Worm (Caenorhabditis elegans): ENCODE data around the gene lep-2.
A peak's percentile ranks its signal among the peaks of the same experiment; 100 is the strongest.

The lep-2 gene

ce11 chrIV:1000441-1000840, 8.4 kb downstream of the lep-2 start:
- no peak for TF ChIP-seq ceh-16 (tag; optimal IDR thresholded peaks at IDR 0.05)
- TF ChIP-seq dmd-4 (tag; optimal IDR thresholded peaks at IDR 0.05), result no peak
- no peak for TF ChIP-seq skn-1 (tag; optimal IDR thresholded peaks at IDR 0.05)
- TF ChIP-seq zag-1 (tag; optimal IDR thresholded peaks at IDR 0.05), result no peak
- TF ChIP-seq unc-62 (GFP tag; optimal IDR thresholded peaks at IDR 0.05), result no peak
- no peak for TF ChIP-seq Y55F3AM.14 (GFP tag; optimal IDR thresholded peaks at IDR 0.05)
- no peak for TF ChIP-seq nhr-25 (tag; optimal IDR thresholded peaks at IDR 0.05)
- TF ChIP-seq ztf-4 (tag; optimal IDR thresholded peaks at IDR 0.05), result no peak

ce11 chrIV:1005761-1006160, 13.7 kb downstream of the lep-2 start, which contains the start of gene immp-2:
Gene immp-2, minus strand, starts transcription at chrIV:1005861.
- TF ChIP-seq unc-39 (tag; optimal IDR thresholded peaks at IDR 0.05) (no peak), lin-11 (tag; optimal IDR thresholded peaks at IDR 0.05) (no peak), C34F6.9 (tag; optimal IDR thresholded peaks at IDR 0.05) (no peak), ceh-16 (tag; optimal IDR thresholded peaks at IDR 0.05) (no peak), mdl-1 (tag; optimal IDR thresholded peaks at IDR 0.05) (no peak), sma-9 (GFP tag; optimal IDR thresholded peaks at IDR 0.05) (no peak), sma-9 (tag; optimal IDR thresholded peaks at IDR 0.05) (no peak), nhr-11 (tag; optimal IDR thresholded peaks at IDR 0.05) (no peak), nhr-6 (tag; optimal IDR thresholded peaks at IDR 0.05) (no peak), nhr-10 (tag; optimal IDR thresholded peaks at IDR 0.05) (no peak), aly-2 (tag; optimal IDR thresholded peaks at IDR 0.05) (no peak), fos-1 (tag; optimal IDR thresholded peaks at IDR 0.05) (no peak), sma-3 (GFP tag; optimal IDR thresholded peaks at IDR 0.05) (no peak), unc-62 (GFP tag; optimal IDR thresholded peaks at IDR 0.05) (no peak), mab-5 (tag; optimal IDR thresholded peaks at IDR 0.05) (no peak), lin-39 (tag; optimal IDR thresholded peaks at IDR 0.05) (no peak), dmd-4 (tag; optimal IDR thresholded peaks at IDR 0.05) (no peak), nhr-23 (tag; optimal IDR thresholded peaks at IDR 0.05) (no peak), elt-1 (tag; optimal IDR thresholded peaks at IDR 0.05) (no peak), nhr-237 (tag; optimal IDR thresholded peaks at IDR 0.05) (no peak)

- TF ChIP-seq nhr-10 (tag; optimal IDR thresholded peaks at IDR 0.05), result no peak
- no peak for TF ChIP-seq dmd-4 (tag; optimal IDR thresholded peaks at IDR 0.05)
- no peak for TF ChIP-seq nhr-12 (tag; optimal IDR thresholded peaks at IDR 0.05)
- no peak for TF ChIP-seq gmeb-1 (tag; optimal IDR thresholded peaks at IDR 0.05)
- no peak for TF ChIP-seq sma-3 (GFP tag; optimal IDR thresholded peaks at IDR 0.05)
- no peak for TF ChIP-seq C34F6.9 (tag; optimal IDR thresholded peaks at IDR 0.05)
These were observed 14.6 kb downstream of the lep-2 start for ce11 chrIV:1006662-1007061.

- TF ChIP-seq unc-55 (GFP tag; optimal IDR thresholded peaks at IDR 0.05) (peak; percentile 64), ama-1 (optimal IDR thresholded peaks at IDR 0.05) (peak; percentile 18), egl-27 (tag; optimal IDR thresholded peaks at IDR 0.05) (no peak), skn-1 (tag; optimal IDR thresholded peaks at IDR 0.05) (no peak), C34F6.9 (tag; optimal IDR thresholded peaks at IDR 0.05) (peak; percentile 66), ztf-1 (GFP tag; conservative IDR thresholded peaks at IDR 0.05) (no peak), nhr-77 (tag; optimal IDR thresholded peaks at IDR 0.05) (no peak), fos-1 (tag; optimal IDR thresholded peaks at IDR 0.05) (peak; percentile 27), gmeb-1 (tag; optimal IDR thresholded peaks at IDR 0.05) (peak; percentile 34), lsy-2 (tag; optimal IDR thresholded peaks at IDR 0.05) (peak; percentile 33 to 76), nhr-129 (tag; optimal IDR thresholded peaks at IDR 0.05) (peak; percentile 42), ztf-4 (tag; optimal IDR thresholded peaks at IDR 0.05) (no peak), crh-2 (tag; optimal IDR thresholded peaks at IDR 0.05) (peak; percentile 20)
These were observed 17.5 kb downstream of the lep-2 start, which contains the start of gene Y55F3AM.9 for ce11 chrIV:1009546-1009945. Gene Y55F3AM.9, minus strand, starts transcription at chrIV:1009734.

- no peak for TF ChIP-seq F13H6.1 (tag; optimal IDR thresholded peaks at IDR 0.05)
- no peak for TF ChIP-seq Y55F3AM.14 (GFP tag; optimal IDR thresholded peaks at IDR 0.05)
- no peak for TF ChIP-seq nhr-23 (tag; optimal IDR thresholded peaks at IDR 0.05)
- TF ChIP-seq nhr-6 (tag; optimal IDR thresholded peaks at IDR 0.05), result no peak
- no peak for TF ChIP-seq nhr-237 (tag; optimal IDR thresholded peaks at IDR 0.05)
- no peak for TF ChIP-seq unc-39 (tag; optimal IDR thresholded peaks at IDR 0.05)
- no peak for TF ChIP-seq nhr-11 (tag; optimal IDR thresholded peaks at IDR 0.05)
- TF ChIP-seq unc-55 (GFP tag; optimal IDR thresholded peaks at IDR 0.05), result no peak
- TF ChIP-seq egl-27 (tag; optimal IDR thresholded peaks at IDR 0.05), result no peak
- TF ChIP-seq lin-11 (tag; optimal IDR thresholded peaks at IDR 0.05), result no peak
- no peak for TF ChIP-seq fos-1 (tag; optimal IDR thresholded peaks at IDR 0.05)
- no peak for TF ChIP-seq ama-1 (optimal IDR thresholded peaks at IDR 0.05)
- no peak for TF ChIP-seq blmp-1 (tag; optimal IDR thresholded peaks at IDR 0.05; ENCODE audit: insufficient read depth)
- TF ChIP-seq ceh-16 (tag; optimal IDR thresholded peaks at IDR 0.05), result no peak
- no peak for TF ChIP-seq skn-1 (tag; optimal IDR thresholded peaks at IDR 0.05)
These were observed 18.1 kb downstream of the lep-2 start, which contains the start of gene atg-3 for ce11 chrIV:1010212-1010611. Gene atg-3, plus strand, starts transcription at chrIV:1010512.

Measured in whole organism, L2 larva.